Worm (Caenorhabditis elegans) whole organism, L2 larva: ENCODE measurements around the gene B0454.26.

ENCODE experiments used
- ama-1 ChIP-seq: fragments of 150-350 bp; optimal IDR thresholded peaks from 2 replicates; lab custom pipeline; 2018; ENCODE audit warnings: inconsistent platforms
- ceh-82 ChIP-seq: fragments of 150-350 bp; optimal IDR thresholded peaks from 2 replicates; lab custom pipeline; 2014; ENCODE audit warnings: missing biosample characterization, missing genetic modification characterization
- fos-1 ChIP-seq: fragments of 150-350 bp; optimal IDR thresholded peaks from 2 replicates; lab custom pipeline; 2014; ENCODE audit warnings: missing biosample characterization, missing genetic modification characterization
- lin-39 ChIP-seq: fragments of 150-350 bp; optimal IDR thresholded peaks from 2 replicates; lab custom pipeline; 2014; ENCODE audit warnings: missing biosample characterization, missing genetic modification reagents, missing genetic modification characterization
- mbf-1 ChIP-seq: sonication (generic microtip); optimal IDR thresholded peaks from 2 replicates; lab custom pipeline; 2017; ENCODE audit warnings: missing biosample characterization, missing genetic modification characterization
- mdl-1 ChIP-seq, 2 experiments: fragments of 150-350 bp in 1 of 2; sonication (generic microtip) in 1 of 2; optimal IDR thresholded peaks; 2 replicates each; lab custom pipeline; 2017; ENCODE audit warnings: missing biosample characterization in 2 of 2, missing genetic modification characterization in 2 of 2
- nhr-10 ChIP-seq: sonication (generic microtip); optimal IDR thresholded peaks from 2 replicates; lab custom pipeline; 2017; ENCODE audit warnings: missing biosample characterization, missing genetic modification characterization
- nhr-11 ChIP-seq: fragments of 150-350 bp; optimal IDR thresholded peaks from 2 replicates; lab custom pipeline; 2014; ENCODE audit warnings: missing biosample characterization, missing genetic modification characterization
- skn-1 ChIP-seq: sonication (generic microtip); optimal IDR thresholded peaks from 2 replicates; lab custom pipeline; 2017; ENCODE audit warnings: missing biosample characterization, missing genetic modification characterization
- sma-3 ChIP-seq: sonication (generic microtip); optimal IDR thresholded peaks from 2 replicates; lab custom pipeline; 2016; ENCODE audit warnings: missing genetic modification reagents, missing genetic modification characterization, missing compliant biosample characterization
- snpc-4 ChIP-seq: fragments of 150-350 bp; optimal IDR thresholded peaks from 2 replicates; lab custom pipeline; 2014; ENCODE audit warnings: missing biosample characterization, missing genetic modification characterization
- unc-55 ChIP-seq: fragments of 150-350 bp; sonication (generic microtip); optimal IDR thresholded peaks from 3 replicates; lab custom pipeline; 2014; ENCODE audit warnings: missing biosample characterization, missing genetic modification reagents, missing genetic modification characterization
- ztf-4 ChIP-seq: fragments of 150-350 bp; optimal IDR thresholded peaks from 2 replicates; lab custom pipeline; 2014; ENCODE audit warnings: missing biosample characterization, missing genetic modification characterization

ce11 chrII:3030416-3030815 is 7.9 kb downstream of the B0454.26 start:
- TF ChIP-seq nhr-11 (tag; lab: Kevin White, UChicago) (no peak), ztf-4 (tag; lab: Kevin White, UChicago) (no peak), mbf-1 (tag; lab: Kevin White, UChicago) (no peak), sma-3 (GFP tag; lab: Kevin White, UChicago) (no peak), ceh-82 (tag; lab: Kevin White, UChicago) (no peak), skn-1 (tag; lab: Kevin White, UChicago) (no peak), snpc-4 (no peak), nhr-10 (no peak), fos-1 (tag; lab: Kevin White, UChicago) (no peak), lin-39 (tag; lab: Kevin White, UChicago) (no peak), ama-1 (lab: Kevin White, UChicago) (no peak), mdl-1 (tag; optimal IDR thresholded peaks at IDR 0.05; lab: Kevin White, UChicago) (no peak), unc-55 (no peak)
